Worm (Caenorhabditis elegans) whole organism, L4 larva: Measurements from ENCODE around the gene F14F9.4.
A peak's percentile ranks its signal among the peaks of the same experiment; 100 is the strongest.

Source experiments
- F10B5.3 ChIP-seq: sonication (generic microtip); optimal IDR thresholded peaks from 2 replicates; lab custom pipeline; 2016; ENCODE audit warnings: mild to moderate bottlenecking, missing genetic modification characterization, missing compliant biosample characterization
- F44E2.7 ChIP-seq: fragments of 200-800 bp; sonication (Bioruptor generic); IDR thresholded peaks from 2 replicates; pipeline ENCODE4 v2.1.2; 2022; ENCODE audit warnings: missing genetic modification characterization, missing compliant biosample characterization
- T20F7.1 ChIP-seq: fragments of 200-800 bp; sonication (Bioruptor generic); optimal IDR thresholded peaks from 2 replicates; lab custom pipeline; 2018; ENCODE audit warnings: mild to moderate bottlenecking, missing genetic modification characterization, missing compliant biosample characterization
- T26A8.4 ChIP-seq: fragments of 200-800 bp; sonication (Bioruptor generic); IDR thresholded peaks from 2 replicates; pipeline ENCODE4 v1.3.6; 2022; ENCODE audit warnings: missing genetic modification characterization, missing compliant biosample characterization
- Y75B8A.6 ChIP-seq: fragments of 200-800 bp; sonication (Bioruptor generic); IDR thresholded peaks from 2 replicates; pipeline ENCODE4 v1.3.6; 2022; ENCODE audit warnings: missing genetic modification reagents, missing genetic modification characterization, missing compliant biosample characterization
- ZK337.2 ChIP-seq: fragments of 200-800 bp; sonication (Bioruptor generic); IDR thresholded peaks from 2 replicates; pipeline ENCODE4 v1.3.6; 2022; ENCODE audit warnings: missing genetic modification reagents, missing genetic modification characterization, missing compliant biosample characterization
- aha-1 ChIP-seq: fragments of 150-350 bp; peaks from one replicate; lab custom pipeline; 2014; ENCODE audit warnings: missing biosample characterization, missing genetic modification characterization
- ceh-32 ChIP-seq: sonication (generic microtip); optimal IDR thresholded peaks from 2 replicates; lab custom pipeline; 2016; ENCODE audit warnings: mild to moderate bottlenecking, missing genetic modification characterization, missing compliant biosample characterization; ENCODE audit not compliant: poor library complexity
- ceh-62 ChIP-seq: sonication (generic microtip); optimal IDR thresholded peaks from 2 replicates; lab custom pipeline; 2017; ENCODE audit warnings: missing biosample characterization, missing genetic modification characterization
- daf-16 ChIP-seq, 3 experiments: sonication (generic microtip); optimal IDR thresholded peaks; 2 replicates each; lab custom pipeline; 2016 to 2017; ENCODE audit warnings: missing genetic modification characterization in 3 of 3, missing genetic modification reagents in 3 of 3, mild to moderate bottlenecking in 2 of 3, missing compliant biosample characterization in 2 of 3, missing biosample characterization in 1 of 3, moderate library complexity in 1 of 3
- dmd-6 ChIP-seq: fragments of 200-800 bp; sonication (Bioruptor generic); IDR thresholded peaks from 2 replicates; pipeline ENCODE4 v1.3.6; 2022; ENCODE audit warnings: missing genetic modification reagents, missing genetic modification characterization, missing compliant biosample characterization
- dpl-1 ChIP-seq: fragments of 150-350 bp; optimal IDR thresholded peaks from 2 replicates; lab custom pipeline; 2014; ENCODE audit warnings: missing biosample characterization, missing genetic modification reagents, missing genetic modification characterization
- duxl-1 ChIP-seq: sonication (generic microtip); optimal IDR thresholded peaks from 2 replicates; lab custom pipeline; 2016; ENCODE audit warnings: mild to moderate bottlenecking, missing genetic modification characterization, moderate library complexity, missing compliant biosample characterization; ENCODE audit not compliant: poor library complexity
- dve-1 ChIP-seq: sonication (generic microtip); optimal IDR thresholded peaks from 2 replicates; lab custom pipeline; 2017; ENCODE audit warnings: antibody characterized with exemption, mild to moderate bottlenecking, missing genetic modification characterization, missing compliant biosample characterization; ENCODE audit not compliant: insufficient read depth
- fos-1 ChIP-seq: fragments of 150-350 bp; optimal IDR thresholded peaks from 2 replicates; lab custom pipeline; 2014; ENCODE audit warnings: missing biosample characterization, missing genetic modification characterization
- hif-1 ChIP-seq, 2 experiments: sonication (generic microtip); optimal IDR thresholded peaks; 2 replicates each; lab custom pipeline; 2016 to 2017; ENCODE audit warnings: missing compliant biosample characterization in 2 of 2, missing genetic modification characterization in 2 of 2, missing genetic modification reagents in 2 of 2, missing genotype in 2 of 2, mild to moderate bottlenecking in 1 of 2
- hlh-11 ChIP-seq: fragments of 200-800 bp; sonication (Bioruptor generic); optimal IDR thresholded peaks from 2 replicates; lab custom pipeline; 2018; ENCODE audit warnings: mild to moderate bottlenecking, missing genetic modification characterization, missing compliant biosample characterization
- hlh-30 ChIP-seq: sonication (generic microtip); optimal IDR thresholded peaks from 2 replicates; lab custom pipeline; 2017; ENCODE audit warnings: antibody characterized with exemption, mild to moderate bottlenecking, missing genetic modification characterization, missing compliant biosample characterization; ENCODE audit not compliant: insufficient read depth
- lin-13 ChIP-seq: fragments of 150-350 bp; optimal IDR thresholded peaks from 2 replicates; lab custom pipeline; 2014; ENCODE audit warnings: missing biosample characterization, missing genetic modification reagents, missing genetic modification characterization
- lin-15B ChIP-seq: fragments of 150-350 bp; sonication (generic microtip); optimal IDR thresholded peaks from 3 replicates; lab custom pipeline; 2014; ENCODE audit warnings: missing biosample characterization, missing genetic modification characterization
- lin-39 ChIP-seq: fragments of 150-350 bp; optimal IDR thresholded peaks from 2 replicates; lab custom pipeline; 2014; ENCODE audit warnings: missing biosample characterization, missing genetic modification reagents, missing genetic modification characterization
- lsy-2 ChIP-seq, 2 experiments: fragments of 150-350 bp in 1 of 2; sonication (generic microtip) in 1 of 2; optimal IDR thresholded peaks; 2 replicates each; lab custom pipeline; 2014 to 2017; ENCODE audit warnings: missing biosample characterization in 2 of 2, missing genetic modification characterization in 2 of 2
- mdl-1 ChIP-seq, 2 experiments: fragments of 150-350 bp in 1 of 2; sonication (generic microtip) in 1 of 2; optimal IDR thresholded peaks; 2 replicates each; lab custom pipeline; 2014 to 2017; ENCODE audit warnings: missing biosample characterization in 2 of 2, missing genetic modification characterization in 2 of 2
- mep-1 ChIP-seq: fragments of 150-350 bp; sonication (generic microtip); optimal IDR thresholded peaks from 3 replicates; lab custom pipeline; 2014; ENCODE audit warnings: missing biosample characterization, missing genetic modification characterization
- mes-2 ChIP-seq: sonication (generic microtip); optimal IDR thresholded peaks from 2 replicates; lab custom pipeline; 2016; ENCODE audit warnings: missing genotype, mild to moderate bottlenecking, missing genetic modification characterization, missing compliant biosample characterization; ENCODE audit not compliant: poor library complexity, severe bottlenecking
- mxl-3 ChIP-seq: fragments of 200-800 bp; sonication (Bioruptor generic); optimal IDR thresholded peaks from 2 replicates; lab custom pipeline; 2018; ENCODE audit warnings: mild to moderate bottlenecking, missing genetic modification characterization, missing compliant biosample characterization
- nhr-10 ChIP-seq: fragments of 150-350 bp; optimal IDR thresholded peaks from 2 replicates; lab custom pipeline; 2014; ENCODE audit warnings: missing biosample characterization, missing genetic modification characterization
- nhr-102 ChIP-seq: sonication (generic microtip); optimal IDR thresholded peaks from 2 replicates; lab custom pipeline; 2016; ENCODE audit warnings: mild to moderate bottlenecking, missing genetic modification characterization, moderate library complexity, missing compliant biosample characterization
- nhr-111 ChIP-seq: fragments of 200-800 bp; sonication (Bioruptor generic); optimal IDR thresholded peaks from 2 replicates; lab custom pipeline; 2018; ENCODE audit warnings: mild to moderate bottlenecking, missing genetic modification characterization, missing compliant biosample characterization
- nhr-28 ChIP-seq: fragments of 150-350 bp; optimal IDR thresholded peaks from 2 replicates; lab custom pipeline; 2014; ENCODE audit warnings: missing biosample characterization, missing genetic modification characterization
- nhr-42 ChIP-seq: fragments of 200-800 bp; sonication (Bioruptor generic); IDR thresholded peaks from 2 replicates; pipeline ENCODE4 v1.3.6; 2022; ENCODE audit warnings: missing genetic modification characterization, missing compliant biosample characterization
- nhr-48 ChIP-seq: sonication (generic microtip); optimal IDR thresholded peaks from 2 replicates; lab custom pipeline; 2016; ENCODE audit warnings: mild to moderate bottlenecking, missing genetic modification characterization, missing compliant biosample characterization
- nhr-6 ChIP-seq: fragments of 150-350 bp; optimal IDR thresholded peaks from 2 replicates; lab custom pipeline; 2014; ENCODE audit warnings: missing biosample characterization, missing genetic modification characterization
- pha-4 ChIP-seq, 2 experiments: fragments of 150-350 bp in 1 of 2; fragments of 200-800 bp in 1 of 2; sonication (Bioruptor generic) in 1 of 2; IDR thresholded peaks in 1 of 2; optimal IDR thresholded peaks in 1 of 2; 2 replicates each; pipeline versions ENCODE4 v1.3.6 to Lab custom; 2014 to 2022; ENCODE audit warnings: missing genetic modification characterization in 2 of 2, missing genetic modification reagents in 2 of 2, missing biosample characterization in 1 of 2, missing compliant biosample characterization in 1 of 2
- pqm-1 ChIP-seq: sonication (generic microtip); optimal IDR thresholded peaks from 2 replicates; lab custom pipeline; 2017; ENCODE audit warnings: missing biosample characterization, missing genetic modification characterization
- rbr-2 ChIP-seq: sonication (generic microtip); optimal IDR thresholded peaks from 2 replicates; lab custom pipeline; 2016; ENCODE audit warnings: missing genotype, missing genetic modification characterization, missing compliant biosample characterization
- set-16 ChIP-seq: fragments of 200-800 bp; sonication (Bioruptor generic); IDR thresholded peaks from 2 replicates; pipeline ENCODE4 v1.3.6; 2022; ENCODE audit warnings: missing genetic modification reagents, missing genetic modification characterization, missing compliant biosample characterization
- snpc-1.2 ChIP-seq: fragments of 200-800 bp; sonication (Bioruptor generic); IDR thresholded peaks from 2 replicates; pipeline ENCODE4 v1.3.6; 2022; ENCODE audit warnings: missing genetic modification reagents, missing genetic modification characterization, missing compliant biosample characterization
- spr-3 ChIP-seq: fragments of 200-800 bp; sonication (Bioruptor generic); optimal IDR thresholded peaks from 2 replicates; lab custom pipeline; 2018; ENCODE audit warnings: mild to moderate bottlenecking, missing genetic modification characterization, missing compliant biosample characterization
- tag-97 ChIP-seq: fragments of 200-800 bp; sonication (Bioruptor generic); IDR thresholded peaks from 2 replicates; pipeline ENCODE4 v1.3.6; 2022; ENCODE audit warnings: missing genetic modification characterization, missing compliant biosample characterization
- zfp-3 ChIP-seq: fragments of 200-800 bp; sonication (Bioruptor generic); conservative IDR thresholded peaks from 2 replicates; pipeline ENCODE4 v1.3.6; 2022; ENCODE audit warnings: missing genetic modification reagents, missing genetic modification characterization, missing compliant biosample characterization
- zip-2 ChIP-seq: fragments of 150-350 bp; optimal IDR thresholded peaks from 2 replicates; lab custom pipeline; 2014; ENCODE audit warnings: missing biosample characterization, missing genetic modification characterization
- ztf-11 ChIP-seq: fragments of 150-350 bp; optimal IDR thresholded peaks from 2 replicates; lab custom pipeline; 2014; ENCODE audit warnings: missing biosample characterization, missing genetic modification characterization
- ztf-7 ChIP-seq: fragments of 150-350 bp; optimal IDR thresholded peaks from 2 replicates; lab custom pipeline; 2014; ENCODE audit warnings: missing biosample characterization, missing genetic modification characterization

The F14F9.4 gene

ce11 chrV:5132441-5132840, at the start of gene F14F9.4:
TSS of gene F14F9.4 (plus strand) at chrV:5132741.
- no peak for TF ChIP-seq nhr-102 (tag; lab: Kevin White, UChicago)
- TF ChIP-seq, all 104 proteins: peak for 0

ce11 chrV:5084957-5085465, 47.5 kb upstream of the F14F9.4 start, which contains the start of gene Y58A7A.4:
TSS of gene Y58A7A.4 (minus strand) at chrV:5085007.
- no peak for TF ChIP-seq F10B5.3
- TF ChIP-seq pqm-1 (tag; lab: Kevin White, UChicago) = no peak
- TF ChIP-seq zfp-3 (GFP tag; lab: Robert Waterston, UW) = no peak
- no peak for TF ChIP-seq T26A8.4 (GFP tag; lab: Robert Waterston, UW)
- TF ChIP-seq nhr-28 = peak; percentile 6
- TF ChIP-seq ztf-11 (tag; lab: Kevin White, UChicago) = no peak
- no peak for TF ChIP-seq snpc-1.2 (GFP tag; lab: Robert Waterston, UW)
- no peak for TF ChIP-seq mxl-3
- no peak for TF ChIP-seq ZK337.2 (GFP tag; lab: Robert Waterston, UW)
- peak; percentile 92 for TF ChIP-seq zip-2 (tag; lab: Kevin White, UChicago)
- TF ChIP-seq ceh-32 (tag; lab: Kevin White, UChicago) = no peak
- TF ChIP-seq nhr-48 = no peak

ce11 chrV:5086919-5087404, 45.6 kb upstream of the F14F9.4 start, which contains the start of gene Y58A7A.5:
TSS of gene Y58A7A.5 (minus strand) at chrV:5086969.
- TF ChIP-seq nhr-42 (GFP tag; lab: Robert Waterston, UW) (no peak), pha-4 (GFP tag; IDR thresholded peaks at IDR 0.05; lab: Robert Waterston, UW) (no peak), pha-4 (tag; optimal IDR thresholded peaks at IDR 0.05; lab: Kevin White, UChicago) (peak; percentile 19), pqm-1 (tag; lab: Kevin White, UChicago) (peak; percentile 6), hif-1 (tag; optimal IDR thresholded peaks at IDR 0.05; lab: Kevin White, UChicago) (peak in 1 of 2 experiments; percentile 39), lin-13 (GFP tag; lab: Kevin White, UChicago) (no peak), set-16 (GFP tag; lab: Robert Waterston, UW) (no peak), F44E2.7 (no peak), tag-97 (GFP tag; lab: Robert Waterston, UW) (no peak), ztf-11 (tag; lab: Kevin White, UChicago) (no peak), ZK337.2 (GFP tag; lab: Robert Waterston, UW) (no peak), rbr-2 (tag; lab: Kevin White, UChicago) (no peak), nhr-28 (peak; percentile 64), duxl-1 (tag; lab: Kevin White, UChicago) (no peak), Y75B8A.6 (no peak), mep-1 (tag; lab: Kevin White, UChicago) (peak; percentile 35), lin-15B (tag; lab: Kevin White, UChicago) (no peak), daf-16 (GFP tag; optimal IDR thresholded peaks at IDR 0.05; lab: Kevin White, UChicago) (peak in 1 of 2 experiments; percentile 54), daf-16 (tag; optimal IDR thresholded peaks at IDR 0.05; lab: Kevin White, UChicago) (no peak), ztf-7 (tag; lab: Kevin White, UChicago) (no peak), aha-1 (no peak), hlh-11 (peak; percentile 40), spr-3 (GFP tag; lab: Kevin White, UChicago) (no peak), T20F7.1 (GFP tag; lab: Kevin White, UChicago) (peak; percentile 49), dmd-6 (GFP tag; lab: Robert Waterston, UW) (peak; percentile 57; the same call in 1 of the 2 replicates), mes-2 (tag; lab: Kevin White, UChicago) (no peak), hlh-30 (tag; lab: Kevin White, UChicago) (no peak), ceh-62 (tag; lab: Kevin White, UChicago) (no peak), mdl-1 (tag; optimal IDR thresholded peaks at IDR 0.05; lab: Kevin White, UChicago) (no peak), nhr-6 (tag; lab: Kevin White, UChicago) (peak; percentile 60), lin-39 (tag; lab: Kevin White, UChicago) (no peak), snpc-1.2 (GFP tag; lab: Robert Waterston, UW) (no peak), lsy-2 (tag; optimal IDR thresholded peaks at IDR 0.05; lab: Kevin White, UChicago) (peak in 1 of 2 experiments; percentile 59), zip-2 (tag; lab: Kevin White, UChicago) (peak; percentile 98), dpl-1 (GFP tag; lab: Kevin White, UChicago) (peak; percentile 28), fos-1 (no peak), nhr-111 (GFP tag; lab: Kevin White, UChicago) (no peak), nhr-10 (no peak), dve-1 (tag; lab: Kevin White, UChicago) (no peak)
